Worm (Caenorhabditis elegans) whole organism, L4 larva: Measurements from ENCODE around the gene fbxb-54.

ENCODE experiments used
- D1046.2 ChIP-seq: fragments of 200-800 bp; sonication (Bioruptor generic); IDR thresholded peaks from 2 replicates; pipeline ENCODE4 v1.3.6; 2022; ENCODE audit warnings: missing genetic modification characterization, missing compliant biosample characterization
- T26A8.4 ChIP-seq: fragments of 200-800 bp; sonication (Bioruptor generic); IDR thresholded peaks from 2 replicates; pipeline ENCODE4 v1.3.6; 2022; ENCODE audit warnings: missing genetic modification characterization, missing compliant biosample characterization
- Y105C5A.15 ChIP-seq: fragments of 200-800 bp; sonication (Bioruptor generic); IDR thresholded peaks from 2 replicates; pipeline ENCODE4 v1.3.6; 2022; ENCODE audit warnings: missing genetic modification characterization, missing compliant biosample characterization
- Y48G9A.11 ChIP-seq: fragments of 200-800 bp; sonication (Bioruptor generic); IDR thresholded peaks from 2 replicates; pipeline ENCODE4 v1.3.6; 2022; ENCODE audit warnings: missing genetic modification reagents, missing genetic modification characterization, missing compliant biosample characterization
- Y75B8A.6 ChIP-seq: fragments of 200-800 bp; sonication (Bioruptor generic); IDR thresholded peaks from 2 replicates; pipeline ENCODE4 v1.3.6; 2022; ENCODE audit warnings: missing genetic modification reagents, missing genetic modification characterization, missing compliant biosample characterization
- ZK546.5 ChIP-seq, 2 experiments: sonication (generic microtip); optimal IDR thresholded peaks; 2 replicates each; lab custom pipeline; 2017; ENCODE audit warnings: missing biosample characterization in 2 of 2, missing genetic modification characterization in 2 of 2
- arid-1 ChIP-seq: fragments of 200-800 bp; sonication (Bioruptor generic); conservative IDR thresholded peaks from 2 replicates; pipeline ENCODE4 v1.3.6; 2022; ENCODE audit warnings: missing genetic modification reagents, missing genetic modification characterization, missing compliant biosample characterization
- attf-4 ChIP-seq: sonication (generic microtip); optimal IDR thresholded peaks from 3 replicates; lab custom pipeline; 2017; ENCODE audit warnings: missing biosample characterization, missing genetic modification characterization
- ceh-32 ChIP-seq: sonication (generic microtip); optimal IDR thresholded peaks from 2 replicates; lab custom pipeline; 2016; ENCODE audit warnings: mild to moderate bottlenecking, missing genetic modification characterization, missing compliant biosample characterization; ENCODE audit not compliant: poor library complexity
- ceh-82 ChIP-seq: sonication (generic microtip); optimal IDR thresholded peaks from 2 replicates; lab custom pipeline; 2017; ENCODE audit warnings: missing biosample characterization, missing genetic modification characterization
- ces-1 ChIP-seq: fragments of 150-350 bp; sonication (generic microtip); optimal IDR thresholded peaks from 4 replicates; lab custom pipeline; 2014; ENCODE audit warnings: missing biosample characterization, missing genetic modification reagents, missing genetic modification characterization
- cey-2 ChIP-seq: sonication (generic microtip); optimal IDR thresholded peaks from 3 replicates; lab custom pipeline; 2017; ENCODE audit warnings: missing genetic modification characterization, mild to moderate bottlenecking, missing compliant biosample characterization, antibody characterized with exemption, borderline replicate concordance; ENCODE audit not compliant: insufficient read depth
- ctbp-1 ChIP-seq: fragments of 200-800 bp; sonication (Bioruptor generic); IDR thresholded peaks from 2 replicates; pipeline ENCODE4 v1.3.6; 2022; ENCODE audit warnings: missing genetic modification reagents, missing genetic modification characterization, missing compliant biosample characterization
- daf-12 ChIP-seq: fragments of 150-350 bp; optimal IDR thresholded peaks from 2 replicates; lab custom pipeline; 2014; ENCODE audit warnings: missing biosample characterization, missing genetic modification reagents, missing genetic modification characterization
- daf-16 ChIP-seq, 3 experiments: sonication (generic microtip); optimal IDR thresholded peaks; 2 replicates each; lab custom pipeline; 2016 to 2017; ENCODE audit warnings: missing genetic modification characterization in 3 of 3, missing genetic modification reagents in 3 of 3, mild to moderate bottlenecking in 2 of 3, missing compliant biosample characterization in 2 of 3, missing biosample characterization in 1 of 3, moderate library complexity in 1 of 3
- daf-19 ChIP-seq: fragments of 200-800 bp; sonication (Bioruptor generic); conservative IDR thresholded peaks from 2 replicates; pipeline ENCODE4 v1.3.6; 2022; ENCODE audit warnings: missing genetic modification characterization, missing compliant biosample characterization
- daf-8 ChIP-seq: fragments of 200-800 bp; sonication (Bioruptor generic); IDR thresholded peaks from 2 replicates; pipeline ENCODE4 v1.3.6; 2022; ENCODE audit warnings: missing genetic modification characterization, missing compliant biosample characterization
- dmd-8 ChIP-seq: fragments of 200-800 bp; sonication (Bioruptor generic); IDR thresholded peaks from 2 replicates; pipeline ENCODE4 v1.3.6; 2022; ENCODE audit warnings: missing genetic modification characterization, missing compliant biosample characterization
- dpl-1 ChIP-seq: fragments of 150-350 bp; optimal IDR thresholded peaks from 2 replicates; lab custom pipeline; 2014; ENCODE audit warnings: missing biosample characterization, missing genetic modification reagents, missing genetic modification characterization
- duxl-1 ChIP-seq: sonication (generic microtip); optimal IDR thresholded peaks from 2 replicates; lab custom pipeline; 2016; ENCODE audit warnings: mild to moderate bottlenecking, missing genetic modification characterization, moderate library complexity, missing compliant biosample characterization; ENCODE audit not compliant: poor library complexity
- egl-27 ChIP-seq: sonication (generic microtip); optimal IDR thresholded peaks from 3 replicates; lab custom pipeline; 2017; ENCODE audit warnings: missing biosample characterization, missing genetic modification reagents, missing genetic modification characterization
- egl-43 ChIP-seq: fragments of 200-800 bp; sonication (Bioruptor generic); IDR thresholded peaks from 2 replicates; pipeline ENCODE4 v1.3.6; 2022; ENCODE audit warnings: missing genetic modification reagents, missing genetic modification characterization, missing compliant biosample characterization
- fos-1 ChIP-seq: fragments of 150-350 bp; optimal IDR thresholded peaks from 2 replicates; lab custom pipeline; 2014; ENCODE audit warnings: missing biosample characterization, missing genetic modification characterization
- hlh-11 ChIP-seq: fragments of 200-800 bp; sonication (Bioruptor generic); optimal IDR thresholded peaks from 2 replicates; lab custom pipeline; 2018; ENCODE audit warnings: mild to moderate bottlenecking, missing genetic modification characterization, missing compliant biosample characterization
- hlh-30 ChIP-seq: sonication (generic microtip); optimal IDR thresholded peaks from 2 replicates; lab custom pipeline; 2017; ENCODE audit warnings: antibody characterized with exemption, mild to moderate bottlenecking, missing genetic modification characterization, missing compliant biosample characterization; ENCODE audit not compliant: insufficient read depth
- hmg-1.1 ChIP-seq: fragments of 200-800 bp; sonication (Bioruptor generic); IDR thresholded peaks from 2 replicates; pipeline ENCODE4 v1.3.6; 2022; ENCODE audit warnings: missing genetic modification reagents, missing genetic modification characterization, missing compliant biosample characterization
- jun-1 ChIP-seq: fragments of 150-350 bp; optimal IDR thresholded peaks from 2 replicates; lab custom pipeline; 2014; ENCODE audit warnings: missing biosample characterization, missing genetic modification reagents, missing genetic modification characterization
- lin-38 ChIP-seq: fragments of 200-800 bp; sonication (Bioruptor generic); IDR thresholded peaks from 2 replicates; pipeline ENCODE4 v1.3.6; 2022; ENCODE audit warnings: missing genetic modification reagents, missing genetic modification characterization, missing compliant biosample characterization
- lir-3 ChIP-seq: sonication (generic microtip); optimal IDR thresholded peaks from 2 replicates; lab custom pipeline; 2016; ENCODE audit warnings: mild to moderate bottlenecking, missing genetic modification characterization, missing compliant biosample characterization
- madf-5 ChIP-seq, 2 experiments: fragments of 200-800 bp; sonication (Bioruptor generic); IDR thresholded peaks; 2 replicates each; pipeline ENCODE4 v1.3.6; 2022; ENCODE audit warnings: missing compliant biosample characterization in 2 of 2, missing genetic modification characterization in 2 of 2
- mep-1 ChIP-seq: fragments of 150-350 bp; sonication (generic microtip); optimal IDR thresholded peaks from 3 replicates; lab custom pipeline; 2014; ENCODE audit warnings: missing biosample characterization, missing genetic modification characterization
- mxl-3 ChIP-seq: fragments of 200-800 bp; sonication (Bioruptor generic); optimal IDR thresholded peaks from 2 replicates; lab custom pipeline; 2018; ENCODE audit warnings: mild to moderate bottlenecking, missing genetic modification characterization, missing compliant biosample characterization
- nhr-102 ChIP-seq: sonication (generic microtip); optimal IDR thresholded peaks from 2 replicates; lab custom pipeline; 2016; ENCODE audit warnings: mild to moderate bottlenecking, missing genetic modification characterization, moderate library complexity, missing compliant biosample characterization
- nhr-11 ChIP-seq: fragments of 150-350 bp; optimal IDR thresholded peaks from 2 replicates; lab custom pipeline; 2014; ENCODE audit warnings: missing biosample characterization, missing genetic modification characterization
- nhr-111 ChIP-seq: fragments of 200-800 bp; sonication (Bioruptor generic); optimal IDR thresholded peaks from 2 replicates; lab custom pipeline; 2018; ENCODE audit warnings: mild to moderate bottlenecking, missing genetic modification characterization, missing compliant biosample characterization
- nhr-25 ChIP-seq: sonication (generic microtip); optimal IDR thresholded peaks from 2 replicates; lab custom pipeline; 2017; ENCODE audit warnings: missing genetic modification characterization, mild to moderate bottlenecking, missing compliant biosample characterization, antibody characterized with exemption, moderate library complexity, borderline replicate concordance; ENCODE audit not compliant: insufficient read depth
- rbr-2 ChIP-seq: sonication (generic microtip); optimal IDR thresholded peaks from 2 replicates; lab custom pipeline; 2016; ENCODE audit warnings: missing genotype, missing genetic modification characterization, missing compliant biosample characterization
- saeg-2 ChIP-seq: fragments of 200-800 bp; sonication (Bioruptor generic); IDR thresholded peaks from 2 replicates; pipeline ENCODE4 v1.3.6; 2022; ENCODE audit warnings: missing genetic modification reagents, missing genetic modification characterization, missing compliant biosample characterization
- sdz-12 ChIP-seq: fragments of 200-800 bp; sonication (Bioruptor generic); optimal IDR thresholded peaks from 2 replicates; lab custom pipeline; 2018; ENCODE audit warnings: mild to moderate bottlenecking, missing genetic modification characterization, missing compliant biosample characterization
- skn-1 ChIP-seq: fragments of 150-350 bp; optimal IDR thresholded peaks from 2 replicates; lab custom pipeline; 2014; ENCODE audit warnings: missing biosample characterization, missing genetic modification characterization
- snpc-1.2 ChIP-seq: fragments of 200-800 bp; sonication (Bioruptor generic); IDR thresholded peaks from 2 replicates; pipeline ENCODE4 v1.3.6; 2022; ENCODE audit warnings: missing genetic modification reagents, missing genetic modification characterization, missing compliant biosample characterization
- spr-1 ChIP-seq: sonication (generic microtip); optimal IDR thresholded peaks from 2 replicates; lab custom pipeline; 2016; ENCODE audit warnings: mild to moderate bottlenecking, missing genetic modification characterization, missing compliant biosample characterization
- spr-3 ChIP-seq: fragments of 200-800 bp; sonication (Bioruptor generic); optimal IDR thresholded peaks from 2 replicates; lab custom pipeline; 2018; ENCODE audit warnings: mild to moderate bottlenecking, missing genetic modification characterization, missing compliant biosample characterization
- unc-39 ChIP-seq: sonication (generic microtip); optimal IDR thresholded peaks from 2 replicates; lab custom pipeline; 2017; ENCODE audit warnings: missing biosample characterization, missing genetic modification characterization
- unc-62 ChIP-seq, 3 experiments: fragments of 150-350 bp in 1 of 3; sonication (generic microtip); optimal IDR thresholded peaks in 2 of 3; peaks in 1 of 3; 1 replicate in 1 of 3; 2 replicates in 2 of 3; lab custom pipeline; 2014 to 2017; ENCODE audit warnings: missing biosample characterization in 3 of 3, missing genetic modification characterization in 3 of 3, missing genetic modification reagents in 3 of 3, missing genotype in 1 of 3
- vab-7 ChIP-seq: fragments of 200-800 bp; sonication (Bioruptor generic); IDR thresholded peaks from 2 replicates; pipeline ENCODE4 v1.3.6; 2022; ENCODE audit warnings: missing genetic modification reagents, missing genetic modification characterization, missing compliant biosample characterization
- zfp-2 ChIP-seq: sonication (generic microtip); optimal IDR thresholded peaks from 2 replicates; lab custom pipeline; 2016; ENCODE audit warnings: mild to moderate bottlenecking, missing genetic modification characterization, missing compliant biosample characterization
- zfp-3 ChIP-seq: fragments of 200-800 bp; sonication (Bioruptor generic); conservative IDR thresholded peaks from 2 replicates; pipeline ENCODE4 v1.3.6; 2022; ENCODE audit warnings: missing genetic modification reagents, missing genetic modification characterization, missing compliant biosample characterization
- zip-11 ChIP-seq: fragments of 200-800 bp; sonication (Bioruptor generic); IDR thresholded peaks from 2 replicates; pipeline ENCODE4 v1.3.6; 2022; ENCODE audit warnings: missing genetic modification characterization, missing compliant biosample characterization

Gene fbxb-54

DNA sequence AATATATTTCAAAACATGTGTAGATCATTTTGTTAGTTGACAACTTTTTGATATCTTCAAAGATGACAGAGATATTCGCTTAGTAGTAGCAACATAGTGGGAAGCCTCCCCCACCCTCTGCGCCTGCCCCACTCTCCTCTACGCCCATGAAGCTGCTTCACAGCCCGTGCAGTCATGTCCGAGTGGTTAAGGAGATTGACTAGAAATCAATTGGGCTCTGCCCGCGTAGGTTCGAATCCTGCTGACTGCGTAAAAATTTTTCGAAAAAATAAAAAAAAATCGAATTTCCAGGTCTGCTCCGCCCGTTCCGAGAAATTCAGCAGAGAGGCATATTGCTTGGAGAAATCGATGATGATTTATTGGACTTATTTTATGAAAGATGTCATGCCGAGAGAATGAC is 36.2 kb downstream of the fbxb-54 start (continued):
- TF ChIP-seq hlh-30 (tag; lab: Kevin White, UChicago), result no peak
- peak; percentile 71; the same call in 1 of the 2 replicates for TF ChIP-seq lin-38 (GFP tag; lab: Robert Waterston, UW)
- no peak for TF ChIP-seq egl-27
- no peak for TF ChIP-seq ZK546.5 (tag; optimal IDR thresholded peaks at IDR 0.05; lab: Kevin White, UChicago)
- TF ChIP-seq spr-1 (tag; lab: Kevin White, UChicago), result peak; percentile 18
- no peak for TF ChIP-seq zfp-2 (tag; lab: Kevin White, UChicago)
- TF ChIP-seq dmd-8 (GFP tag; lab: Robert Waterston, UW), result 0 out of 2 replicates have a peak, but pooled peaks have one; percentile 67
- no peak for TF ChIP-seq dpl-1 (GFP tag; lab: Kevin White, UChicago)
- peak; percentile 65; the same call in 1 of the 2 replicates for TF ChIP-seq Y48G9A.11 (GFP tag; lab: Robert Waterston, UW)
- no peak for TF ChIP-seq mxl-3 (GFP tag; lab: Kevin White, UChicago)
- peak; percentile 86 for TF ChIP-seq duxl-1 (tag; lab: Kevin White, UChicago)
- TF ChIP-seq zip-11 (GFP tag; lab: Robert Waterston, UW), result no peak
- no peak for TF ChIP-seq nhr-102 (tag; lab: Kevin White, UChicago)
- TF ChIP-seq rbr-2 (tag; lab: Kevin White, UChicago), result peak; percentile 54
- TF ChIP-seq spr-3 (GFP tag; lab: Kevin White, UChicago), result no peak
- no peak for TF ChIP-seq hlh-11
- no peak for TF ChIP-seq cey-2 (tag; lab: Kevin White, UChicago)
- peak; percentile 88 for TF ChIP-seq hmg-1.1 (GFP tag; lab: Robert Waterston, UW)
- peak; percentile 72 for TF ChIP-seq ctbp-1
- TF ChIP-seq daf-12 (tag; lab: Kevin White, UChicago), result no peak
- peak; percentile 41 for TF ChIP-seq nhr-111 (GFP tag; lab: Kevin White, UChicago)
- TF ChIP-seq egl-43, result no peak
- no peak for TF ChIP-seq daf-8 (GFP tag; lab: Robert Waterston, UW)
- no peak for TF ChIP-seq ceh-32 (tag; lab: Kevin White, UChicago)
- TF ChIP-seq zfp-3 (GFP tag; lab: Robert Waterston, UW), result 0 out of 2 replicates have a peak, but pooled peaks have one; percentile 64
- no peak for TF ChIP-seq daf-19
- TF ChIP-seq sdz-12 (GFP tag; lab: Kevin White, UChicago), result no peak
- no peak for TF ChIP-seq unc-62 (GFP tag; optimal IDR thresholded peaks at IDR 0.05 in 1 of 2; lab: Kevin White, UChicago)
- no peak for TF ChIP-seq unc-62 (tag; optimal IDR thresholded peaks at IDR 0.05; lab: Kevin White, UChicago)
- peak; percentile 60; the same call in 1 of the 2 replicates for TF ChIP-seq Y75B8A.6
- TF ChIP-seq daf-16 (GFP tag; optimal IDR thresholded peaks at IDR 0.05; lab: Kevin White, UChicago), result peak in 1 of 2 experiments; percentile 23
- TF ChIP-seq daf-16 (tag; optimal IDR thresholded peaks at IDR 0.05; lab: Kevin White, UChicago), result no peak
- TF ChIP-seq ceh-82 (tag; lab: Kevin White, UChicago), result no peak
- TF ChIP-seq attf-4 (tag; lab: Kevin White, UChicago), result no peak
- no peak for TF ChIP-seq nhr-25 (tag; lab: Kevin White, UChicago)
- TF ChIP-seq lir-3 (tag; lab: Kevin White, UChicago), result no peak
- TF ChIP-seq T26A8.4, result no peak
- TF ChIP-seq arid-1 (GFP tag; lab: Robert Waterston, UW), result no peak
- TF ChIP-seq skn-1 (tag; lab: Kevin White, UChicago), result no peak
- peak; percentile 82 for TF ChIP-seq vab-7 (GFP tag; lab: Robert Waterston, UW)
- peak in 1 of 2 experiments; percentile 45; a peak in 1 of 4 replicates for TF ChIP-seq madf-5 (GFP tag; IDR thresholded peaks at IDR 0.05; lab: Robert Waterston, UW)
- TF ChIP-seq jun-1 (tag; lab: Kevin White, UChicago), result no peak
- TF ChIP-seq snpc-1.2 (GFP tag; lab: Robert Waterston, UW), result peak; percentile 52; the same call in 1 of the 2 replicates
- TF ChIP-seq nhr-11 (tag; lab: Kevin White, UChicago), result peak; percentile 15
- TF ChIP-seq D1046.2 (GFP tag; lab: Robert Waterston, UW), result peak; percentile 70; the same call in 1 of the 2 replicates
- peak; percentile 49 for TF ChIP-seq mep-1
- TF ChIP-seq unc-39 (tag; lab: Kevin White, UChicago), result no peak
- TF ChIP-seq saeg-2 (GFP tag; lab: Robert Waterston, UW), result no peak
- no peak for TF ChIP-seq ces-1
- 0 out of 2 replicates have a peak, but pooled peaks have one; percentile 38 for TF ChIP-seq Y105C5A.15
- no peak for TF ChIP-seq fos-1
